Worm (Caenorhabditis elegans) whole organism, L4 larva: ENCODE measurements around the gene F41B4.3.

ENCODE experiments used
- F10B5.3 ChIP-seq: sonication (generic microtip); optimal IDR thresholded peaks from 2 replicates; lab custom pipeline; 2016; ENCODE audit warnings: mild to moderate bottlenecking, missing genetic modification characterization, missing compliant biosample characterization
- F26F4.8 ChIP-seq: fragments of 200-800 bp; sonication (Bioruptor generic); conservative IDR thresholded peaks from 2 replicates; pipeline ENCODE4 v1.3.6; 2022; ENCODE audit warnings: missing genetic modification characterization, missing compliant biosample characterization
- F44E2.7 ChIP-seq: fragments of 200-800 bp; sonication (Bioruptor generic); IDR thresholded peaks from 2 replicates; pipeline ENCODE4 v2.1.2; 2022; ENCODE audit warnings: missing genetic modification characterization, missing compliant biosample characterization
- T20F7.1 ChIP-seq: fragments of 200-800 bp; sonication (Bioruptor generic); optimal IDR thresholded peaks from 2 replicates; lab custom pipeline; 2018; ENCODE audit warnings: mild to moderate bottlenecking, missing genetic modification characterization, missing compliant biosample characterization
- aha-1 ChIP-seq: fragments of 150-350 bp; peaks from one replicate; lab custom pipeline; 2014; ENCODE audit warnings: missing biosample characterization, missing genetic modification characterization
- aly-2 ChIP-seq: sonication (generic microtip); optimal IDR thresholded peaks from 2 replicates; lab custom pipeline; 2018; ENCODE audit warnings: missing biosample characterization, missing genetic modification characterization
- arid-1 ChIP-seq: fragments of 200-800 bp; sonication (Bioruptor generic); conservative IDR thresholded peaks from 2 replicates; pipeline ENCODE4 v1.3.6; 2022; ENCODE audit warnings: missing genetic modification reagents, missing genetic modification characterization, missing compliant biosample characterization
- ceh-44 ChIP-seq: fragments of 200-800 bp; sonication (Bioruptor generic); IDR thresholded peaks from 2 replicates; pipeline ENCODE4 v1.3.6; 2022; ENCODE audit warnings: missing genetic modification reagents, missing genetic modification characterization, missing compliant biosample characterization
- ceh-62 ChIP-seq: sonication (generic microtip); optimal IDR thresholded peaks from 2 replicates; lab custom pipeline; 2017; ENCODE audit warnings: missing biosample characterization, missing genetic modification characterization
- daf-16 ChIP-seq, 3 experiments: sonication (generic microtip); optimal IDR thresholded peaks; 2 replicates each; lab custom pipeline; 2016 to 2017; ENCODE audit warnings: missing genetic modification characterization in 3 of 3, missing genetic modification reagents in 3 of 3, mild to moderate bottlenecking in 2 of 3, missing compliant biosample characterization in 2 of 3, missing biosample characterization in 1 of 3, moderate library complexity in 1 of 3
- daf-8 ChIP-seq: fragments of 200-800 bp; sonication (Bioruptor generic); IDR thresholded peaks from 2 replicates; pipeline ENCODE4 v1.3.6; 2022; ENCODE audit warnings: missing genetic modification characterization, missing compliant biosample characterization
- dmd-6 ChIP-seq: fragments of 200-800 bp; sonication (Bioruptor generic); IDR thresholded peaks from 2 replicates; pipeline ENCODE4 v1.3.6; 2022; ENCODE audit warnings: missing genetic modification reagents, missing genetic modification characterization, missing compliant biosample characterization
- dmd-8 ChIP-seq: fragments of 200-800 bp; sonication (Bioruptor generic); IDR thresholded peaks from 2 replicates; pipeline ENCODE4 v1.3.6; 2022; ENCODE audit warnings: missing genetic modification characterization, missing compliant biosample characterization
- dmd-9 ChIP-seq: fragments of 200-800 bp; sonication (Bioruptor generic); IDR thresholded peaks from 2 replicates; pipeline ENCODE4 v1.3.6; 2022; ENCODE audit warnings: missing genetic modification reagents, missing genetic modification characterization, missing compliant biosample characterization
- dve-1 ChIP-seq: sonication (generic microtip); optimal IDR thresholded peaks from 2 replicates; lab custom pipeline; 2017; ENCODE audit warnings: antibody characterized with exemption, mild to moderate bottlenecking, missing genetic modification characterization, missing compliant biosample characterization; ENCODE audit not compliant: insufficient read depth
- egl-43 ChIP-seq: fragments of 200-800 bp; sonication (Bioruptor generic); IDR thresholded peaks from 2 replicates; pipeline ENCODE4 v1.3.6; 2022; ENCODE audit warnings: missing genetic modification reagents, missing genetic modification characterization, missing compliant biosample characterization
- fkh-10 ChIP-seq: fragments of 150-350 bp; optimal IDR thresholded peaks from 2 replicates; lab custom pipeline; 2014; ENCODE audit warnings: missing biosample characterization, missing genetic modification reagents, missing genetic modification characterization
- hif-1 ChIP-seq, 2 experiments: sonication (generic microtip); optimal IDR thresholded peaks; 2 replicates each; lab custom pipeline; 2016 to 2017; ENCODE audit warnings: missing compliant biosample characterization in 2 of 2, missing genetic modification characterization in 2 of 2, missing genetic modification reagents in 2 of 2, missing genotype in 2 of 2, mild to moderate bottlenecking in 1 of 2
- hlh-11 ChIP-seq: fragments of 200-800 bp; sonication (Bioruptor generic); optimal IDR thresholded peaks from 2 replicates; lab custom pipeline; 2018; ENCODE audit warnings: mild to moderate bottlenecking, missing genetic modification characterization, missing compliant biosample characterization
- jun-1 ChIP-seq: fragments of 150-350 bp; optimal IDR thresholded peaks from 2 replicates; lab custom pipeline; 2014; ENCODE audit warnings: missing biosample characterization, missing genetic modification reagents, missing genetic modification characterization
- lin-38 ChIP-seq: fragments of 200-800 bp; sonication (Bioruptor generic); IDR thresholded peaks from 2 replicates; pipeline ENCODE4 v1.3.6; 2022; ENCODE audit warnings: missing genetic modification reagents, missing genetic modification characterization, missing compliant biosample characterization
- lir-3 ChIP-seq: sonication (generic microtip); optimal IDR thresholded peaks from 2 replicates; lab custom pipeline; 2016; ENCODE audit warnings: mild to moderate bottlenecking, missing genetic modification characterization, missing compliant biosample characterization
- mdl-1 ChIP-seq, 2 experiments: fragments of 150-350 bp in 1 of 2; sonication (generic microtip) in 1 of 2; optimal IDR thresholded peaks; 2 replicates each; lab custom pipeline; 2014 to 2017; ENCODE audit warnings: missing biosample characterization in 2 of 2, missing genetic modification characterization in 2 of 2
- mep-1 ChIP-seq: fragments of 150-350 bp; sonication (generic microtip); optimal IDR thresholded peaks from 3 replicates; lab custom pipeline; 2014; ENCODE audit warnings: missing biosample characterization, missing genetic modification characterization
- mes-2 ChIP-seq: sonication (generic microtip); optimal IDR thresholded peaks from 2 replicates; lab custom pipeline; 2016; ENCODE audit warnings: missing genotype, mild to moderate bottlenecking, missing genetic modification characterization, missing compliant biosample characterization; ENCODE audit not compliant: poor library complexity, severe bottlenecking
- mxl-3 ChIP-seq: fragments of 200-800 bp; sonication (Bioruptor generic); optimal IDR thresholded peaks from 2 replicates; lab custom pipeline; 2018; ENCODE audit warnings: mild to moderate bottlenecking, missing genetic modification characterization, missing compliant biosample characterization
- nhr-10 ChIP-seq: fragments of 150-350 bp; optimal IDR thresholded peaks from 2 replicates; lab custom pipeline; 2014; ENCODE audit warnings: missing biosample characterization, missing genetic modification characterization
- nhr-102 ChIP-seq: sonication (generic microtip); optimal IDR thresholded peaks from 2 replicates; lab custom pipeline; 2016; ENCODE audit warnings: mild to moderate bottlenecking, missing genetic modification characterization, moderate library complexity, missing compliant biosample characterization
- nhr-28 ChIP-seq: fragments of 150-350 bp; optimal IDR thresholded peaks from 2 replicates; lab custom pipeline; 2014; ENCODE audit warnings: missing biosample characterization, missing genetic modification characterization
- nhr-41 ChIP-seq: fragments of 200-800 bp; sonication (Bioruptor generic); IDR thresholded peaks from 2 replicates; pipeline ENCODE4 v1.3.6; 2022; ENCODE audit warnings: missing genetic modification reagents, missing genetic modification characterization, missing compliant biosample characterization
- nhr-48 ChIP-seq: sonication (generic microtip); optimal IDR thresholded peaks from 2 replicates; lab custom pipeline; 2016; ENCODE audit warnings: mild to moderate bottlenecking, missing genetic modification characterization, missing compliant biosample characterization
- nhr-6 ChIP-seq: fragments of 150-350 bp; optimal IDR thresholded peaks from 2 replicates; lab custom pipeline; 2014; ENCODE audit warnings: missing biosample characterization, missing genetic modification characterization
- pha-4 ChIP-seq, 2 experiments: fragments of 150-350 bp in 1 of 2; fragments of 200-800 bp in 1 of 2; sonication (Bioruptor generic) in 1 of 2; IDR thresholded peaks in 1 of 2; optimal IDR thresholded peaks in 1 of 2; 2 replicates each; pipeline versions ENCODE4 v1.3.6 to Lab custom; 2014 to 2022; ENCODE audit warnings: missing genetic modification characterization in 2 of 2, missing genetic modification reagents in 2 of 2, missing biosample characterization in 1 of 2, missing compliant biosample characterization in 1 of 2
- php-3 ChIP-seq: fragments of 200-800 bp; sonication (Bioruptor generic); IDR thresholded peaks from 2 replicates; pipeline ENCODE4 v1.3.6; 2022; ENCODE audit warnings: missing genetic modification reagents, missing genetic modification characterization, missing compliant biosample characterization
- pqm-1 ChIP-seq: sonication (generic microtip); optimal IDR thresholded peaks from 2 replicates; lab custom pipeline; 2017; ENCODE audit warnings: missing biosample characterization, missing genetic modification characterization
- set-16 ChIP-seq: fragments of 200-800 bp; sonication (Bioruptor generic); IDR thresholded peaks from 2 replicates; pipeline ENCODE4 v1.3.6; 2022; ENCODE audit warnings: missing genetic modification reagents, missing genetic modification characterization, missing compliant biosample characterization
- snpc-1.2 ChIP-seq: fragments of 200-800 bp; sonication (Bioruptor generic); IDR thresholded peaks from 2 replicates; pipeline ENCODE4 v1.3.6; 2022; ENCODE audit warnings: missing genetic modification reagents, missing genetic modification characterization, missing compliant biosample characterization
- tra-1 ChIP-seq: fragments of 200-800 bp; sonication (Bioruptor generic); IDR thresholded peaks from 2 replicates; pipeline ENCODE4 v1.3.6; 2022; ENCODE audit warnings: missing genetic modification reagents, missing genetic modification characterization, missing compliant biosample characterization
- unc-62 ChIP-seq, 3 experiments: fragments of 150-350 bp in 1 of 3; sonication (generic microtip); optimal IDR thresholded peaks in 2 of 3; peaks in 1 of 3; 1 replicate in 1 of 3; 2 replicates in 2 of 3; lab custom pipeline; 2014 to 2017; ENCODE audit warnings: missing biosample characterization in 3 of 3, missing genetic modification characterization in 3 of 3, missing genetic modification reagents in 3 of 3, missing genotype in 1 of 3
- zag-1 ChIP-seq: fragments of 150-350 bp; optimal IDR thresholded peaks from 2 replicates; lab custom pipeline; 2014; ENCODE audit warnings: missing biosample characterization, missing genetic modification characterization
- zfp-2 ChIP-seq: sonication (generic microtip); optimal IDR thresholded peaks from 2 replicates; lab custom pipeline; 2016; ENCODE audit warnings: mild to moderate bottlenecking, missing genetic modification characterization, missing compliant biosample characterization
- ztf-11 ChIP-seq: fragments of 150-350 bp; optimal IDR thresholded peaks from 2 replicates; lab custom pipeline; 2014; ENCODE audit warnings: missing biosample characterization, missing genetic modification characterization
- ztf-7 ChIP-seq: fragments of 150-350 bp; optimal IDR thresholded peaks from 2 replicates; lab custom pipeline; 2014; ENCODE audit warnings: missing biosample characterization, missing genetic modification characterization

Gene F41B4.3

ce11 chrX:6822552-6822951 lies 13.4 kb downstream of the F41B4.3 start:
- TF ChIP-seq aha-1 (tag; lab: Kevin White, UChicago), result peak; percentile 88
- TF ChIP-seq nhr-41 (GFP tag; lab: Robert Waterston, UW), result no peak

ce11 chrX:6819633-6820032 lies 16.3 kb downstream of the F41B4.3 start:
- no peak for TF ChIP-seq mxl-3
- TF ChIP-seq nhr-28 (tag; lab: Kevin White, UChicago), result peak; percentile 61
- no peak for TF ChIP-seq F44E2.7 (GFP tag; lab: Robert Waterston, UW)
- TF ChIP-seq hlh-11, result peak; percentile 28
- no peak for TF ChIP-seq jun-1 (tag; lab: Kevin White, UChicago)
- no peak for TF ChIP-seq hif-1 (tag; optimal IDR thresholded peaks at IDR 0.05; lab: Kevin White, UChicago)
- no peak for TF ChIP-seq daf-16 (GFP tag; optimal IDR thresholded peaks at IDR 0.05; lab: Kevin White, UChicago)
- peak; percentile 95 for TF ChIP-seq daf-16 (tag; optimal IDR thresholded peaks at IDR 0.05; lab: Kevin White, UChicago)
- no peak for TF ChIP-seq ztf-11 (tag; lab: Kevin White, UChicago)
- peak; percentile 72 for TF ChIP-seq pqm-1 (tag; lab: Kevin White, UChicago)
- peak; percentile 21 for TF ChIP-seq dve-1 (tag; lab: Kevin White, UChicago)
- TF ChIP-seq dmd-6 (GFP tag; lab: Robert Waterston, UW), result peak; percentile 38; the same call in 1 of the 2 replicates
- TF ChIP-seq, all 104 proteins: peak for 6

- TF ChIP-seq daf-8 (GFP tag; lab: Robert Waterston, UW) (no peak), unc-62 (GFP tag; optimal IDR thresholded peaks at IDR 0.05 in 1 of 2; lab: Kevin White, UChicago) (peak in 1 of 2 experiments; percentile 94), unc-62 (tag; optimal IDR thresholded peaks at IDR 0.05; lab: Kevin White, UChicago) (no peak)
Observed at ce11 chrX:6819135-6819534, 16.8 kb downstream of the F41B4.3 start.

ce11 chrX:6818036-6818488 lies 17.9 kb downstream of the F41B4.3 start, which contains the start of gene dhs-28:
Gene dhs-28, plus strand, starts transcription at chrX:6818438.
- no peak for TF ChIP-seq ztf-7 (tag; lab: Kevin White, UChicago)
- TF ChIP-seq arid-1 (GFP tag; lab: Robert Waterston, UW), result no peak
- no peak for TF ChIP-seq dmd-8
- no peak for TF ChIP-seq daf-16 (GFP tag; optimal IDR thresholded peaks at IDR 0.05; lab: Kevin White, UChicago)
- peak; percentile 96 for TF ChIP-seq daf-16 (tag; optimal IDR thresholded peaks at IDR 0.05; lab: Kevin White, UChicago)
- TF ChIP-seq F26F4.8, result no peak
- TF ChIP-seq set-16 (GFP tag; lab: Robert Waterston, UW), result no peak
- TF ChIP-seq pha-4 (GFP tag; IDR thresholded peaks at IDR 0.05; lab: Robert Waterston, UW), result no peak
- no peak for TF ChIP-seq pha-4 (tag; optimal IDR thresholded peaks at IDR 0.05; lab: Kevin White, UChicago)
- peak in 1 of 2 experiments; percentile 60 for TF ChIP-seq mdl-1 (tag; optimal IDR thresholded peaks at IDR 0.05; lab: Kevin White, UChicago)
- TF ChIP-seq pqm-1 (tag; lab: Kevin White, UChicago), result peak; percentile 44
- TF ChIP-seq dve-1 (tag; lab: Kevin White, UChicago), result peak; percentile 45
- no peak for TF ChIP-seq aly-2
- no peak for TF ChIP-seq zag-1 (tag; lab: Kevin White, UChicago)
- peak; percentile 47 for TF ChIP-seq mep-1
- TF ChIP-seq ceh-62 (tag; lab: Kevin White, UChicago), result no peak
- no peak for TF ChIP-seq F10B5.3 (tag; lab: Kevin White, UChicago)
- no peak for TF ChIP-seq daf-8 (GFP tag; lab: Robert Waterston, UW)
- no peak for TF ChIP-seq fkh-10 (GFP tag; lab: Kevin White, UChicago)
- no peak for TF ChIP-seq nhr-6 (tag; lab: Kevin White, UChicago)
- TF ChIP-seq dmd-9 (GFP tag; lab: Robert Waterston, UW), result no peak
- peak; percentile 98 for TF ChIP-seq nhr-28 (tag; lab: Kevin White, UChicago)
- no peak for TF ChIP-seq snpc-1.2 (GFP tag; lab: Robert Waterston, UW)
- TF ChIP-seq dmd-6 (GFP tag; lab: Robert Waterston, UW), result peak; percentile 69
- TF ChIP-seq zfp-2 (tag; lab: Kevin White, UChicago), result no peak
- TF ChIP-seq nhr-102 (tag; lab: Kevin White, UChicago), result peak; percentile 6
- TF ChIP-seq lin-38 (GFP tag; lab: Robert Waterston, UW), result no peak
- peak; percentile 30 for TF ChIP-seq T20F7.1 (GFP tag; lab: Kevin White, UChicago)
- TF ChIP-seq hlh-11, result peak; percentile 71
- TF ChIP-seq nhr-48 (tag; lab: Kevin White, UChicago), result peak; percentile 71
- no peak for TF ChIP-seq tra-1 (GFP tag; lab: Robert Waterston, UW)
- TF ChIP-seq ceh-44 (GFP tag; lab: Robert Waterston, UW), result no peak
- TF ChIP-seq php-3 (GFP tag; lab: Robert Waterston, UW), result no peak
- peak; percentile 58 for TF ChIP-seq mes-2 (tag; lab: Kevin White, UChicago)
- TF ChIP-seq nhr-10, result peak; percentile 42
- TF ChIP-seq lir-3 (tag; lab: Kevin White, UChicago), result no peak
- TF ChIP-seq egl-43 (GFP tag; lab: Robert Waterston, UW), result no peak
